Worm (Caenorhabditis elegans): ENCODE results near the gene T21D12.14.

The T21D12.14 gene

ce11 chrIV:306572-306971 is 18.6 kb upstream of the T21D12.14 start:
- peak; percentile 41 for TF ChIP-seq C34F6.9 (tag; optimal IDR thresholded peaks at IDR 0.05)
- peak; percentile 26 for TF ChIP-seq nhr-129 (tag; optimal IDR thresholded peaks at IDR 0.05)
- no peak for TF ChIP-seq lin-13 (GFP tag; optimal IDR thresholded peaks at IDR 0.05)
- TF ChIP-seq lsy-2 (tag; optimal IDR thresholded peaks at IDR 0.05): peak in 1 of 2 experiments; percentile 35
- peak; percentile 24 for TF ChIP-seq sma-9 (GFP tag; optimal IDR thresholded peaks at IDR 0.05)
- TF ChIP-seq sma-9 (tag; optimal IDR thresholded peaks at IDR 0.05): no peak
- peak; percentile 55 for TF ChIP-seq unc-55 (GFP tag; optimal IDR thresholded peaks at IDR 0.05)
- no peak for TF ChIP-seq nhr-21 (tag; optimal IDR thresholded peaks at IDR 0.05)

DNA sequence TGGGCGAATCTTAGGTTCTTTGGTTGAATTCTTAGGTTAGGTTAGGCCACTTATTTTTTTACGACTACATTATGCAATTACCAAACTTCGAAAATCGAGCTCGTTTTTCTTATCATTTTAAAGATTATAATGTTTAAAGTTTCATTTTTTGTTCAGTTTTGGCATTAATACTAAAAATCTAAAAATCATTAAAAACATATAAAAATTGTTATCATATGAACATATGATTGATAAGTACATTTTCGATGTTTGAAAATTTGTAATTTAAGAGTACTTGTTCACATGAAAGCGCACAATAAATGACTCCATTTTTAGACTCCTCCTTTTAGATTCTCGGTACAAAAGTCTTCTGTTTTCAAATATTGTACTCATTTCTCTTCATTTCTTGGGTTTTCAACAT is 17.2 kb upstream of the T21D12.14 start:
- no peak for TF ChIP-seq fos-1 (tag; optimal IDR thresholded peaks at IDR 0.05)
- no peak for TF ChIP-seq elt-3 (tag; optimal IDR thresholded peaks at IDR 0.05)
- TF ChIP-seq nhr-129 (tag; optimal IDR thresholded peaks at IDR 0.05): no peak
- no peak for TF ChIP-seq lsy-2 (tag; optimal IDR thresholded peaks at IDR 0.05)

DNA sequence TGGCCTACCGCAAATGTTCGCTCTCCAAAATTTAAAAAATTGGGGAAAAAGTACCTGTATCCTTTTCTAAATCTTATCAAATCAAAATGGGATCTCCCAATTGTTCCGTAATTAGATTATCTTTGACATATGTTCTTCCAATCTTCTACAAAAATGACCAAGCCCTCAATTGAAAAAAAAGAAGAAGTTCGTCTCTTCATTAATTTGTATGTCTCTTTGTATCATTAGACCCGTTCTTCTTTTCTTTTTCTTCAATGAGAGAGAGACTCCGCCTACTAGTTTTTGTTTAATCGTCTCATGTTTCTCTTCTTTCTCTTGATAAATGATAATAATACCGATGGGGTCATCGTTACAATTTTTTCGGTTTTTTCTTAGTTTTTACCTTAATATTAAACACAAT is 15.3 kb upstream of the T21D12.14 start:
- TF ChIP-seq sma-9 (GFP tag; optimal IDR thresholded peaks at IDR 0.05) (peak; percentile 68), sma-9 (tag; optimal IDR thresholded peaks at IDR 0.05) (no peak), unc-39 (tag; optimal IDR thresholded peaks at IDR 0.05) (no peak), egl-27 (tag; optimal IDR thresholded peaks at IDR 0.05) (no peak), F13H6.1 (tag; optimal IDR thresholded peaks at IDR 0.05) (no peak), dmd-4 (tag; optimal IDR thresholded peaks at IDR 0.05) (no peak), sma-3 (GFP tag; optimal IDR thresholded peaks at IDR 0.05) (peak; percentile 3), snpc-4 (tag; optimal IDR thresholded peaks at IDR 0.05) (no peak), lin-39 (tag; optimal IDR thresholded peaks at IDR 0.05) (no peak)

- TF ChIP-seq aly-2 (tag; optimal IDR thresholded peaks at IDR 0.05) (no peak), crh-2 (tag; optimal IDR thresholded peaks at IDR 0.05) (peak; percentile 38), fos-1 (tag; optimal IDR thresholded peaks at IDR 0.05) (peak; percentile 18), nhr-21 (tag; optimal IDR thresholded peaks at IDR 0.05) (peak; percentile 51), blmp-1 (tag; optimal IDR thresholded peaks at IDR 0.05; ENCODE audit: insufficient read depth) (no peak), sma-9 (GFP tag; optimal IDR thresholded peaks at IDR 0.05) (peak; percentile 70), sma-9 (tag; optimal IDR thresholded peaks at IDR 0.05) (no peak), nhr-25 (tag; optimal IDR thresholded peaks at IDR 0.05) (peak; percentile 26), unc-62 (GFP tag; optimal IDR thresholded peaks at IDR 0.05) (no peak), nhr-129 (tag; optimal IDR thresholded peaks at IDR 0.05) (peak; percentile 27)
Observed at ce11 chrIV:302743-303142, 14.8 kb upstream of the T21D12.14 start.

ce11 chrIV:300307-300706 is 12.4 kb upstream of the T21D12.14 start:
- peak; percentile 24 for TF ChIP-seq sma-9 (GFP tag; optimal IDR thresholded peaks at IDR 0.05)
- no peak for TF ChIP-seq sma-9 (tag; optimal IDR thresholded peaks at IDR 0.05)
- no peak for TF ChIP-seq C34F6.9 (tag; optimal IDR thresholded peaks at IDR 0.05)
- TF ChIP-seq ama-1 (optimal IDR thresholded peaks at IDR 0.05): no peak
- no peak for TF ChIP-seq dmd-4 (tag; optimal IDR thresholded peaks at IDR 0.05)
- no peak for TF ChIP-seq fos-1 (tag; optimal IDR thresholded peaks at IDR 0.05)
- TF ChIP-seq lin-13 (GFP tag; optimal IDR thresholded peaks at IDR 0.05): no peak
- TF ChIP-seq nhr-77 (tag; optimal IDR thresholded peaks at IDR 0.05): no peak

ce11 chrIV:299190-299589 is 11.3 kb upstream of the T21D12.14 start:
- TF ChIP-seq nhr-237 (tag; optimal IDR thresholded peaks at IDR 0.05) (no peak), lin-39 (tag; optimal IDR thresholded peaks at IDR 0.05) (no peak), sem-4 (tag; optimal IDR thresholded peaks at IDR 0.05) (no peak), fos-1 (tag; optimal IDR thresholded peaks at IDR 0.05) (no peak), unc-39 (tag; optimal IDR thresholded peaks at IDR 0.05) (no peak), R02D3.7 (tag; optimal IDR thresholded peaks at IDR 0.05) (no peak), nhr-10 (tag; optimal IDR thresholded peaks at IDR 0.05) (no peak), elt-3 (tag; optimal IDR thresholded peaks at IDR 0.05) (no peak), ceh-16 (tag; optimal IDR thresholded peaks at IDR 0.05) (no peak)

ce11 chrIV:298204-298603 is 10.3 kb upstream of the T21D12.14 start, which contains the start of gene pnp-1:
TSS of gene pnp-1 (minus strand) at chrIV:298304.
- no peak for TF ChIP-seq ztf-4 (tag; optimal IDR thresholded peaks at IDR 0.05)
- no peak for TF ChIP-seq nhr-237 (tag; optimal IDR thresholded peaks at IDR 0.05)
- no peak for TF ChIP-seq egl-27 (tag; optimal IDR thresholded peaks at IDR 0.05)
- TF ChIP-seq sma-3 (GFP tag; optimal IDR thresholded peaks at IDR 0.05): no peak
- no peak for TF ChIP-seq alr-1 (tag; optimal IDR thresholded peaks at IDR 0.05)
- no peak for TF ChIP-seq ceh-82 (tag; optimal IDR thresholded peaks at IDR 0.05)
- no peak for TF ChIP-seq ztf-11 (tag; optimal IDR thresholded peaks at IDR 0.05)
- no peak for TF ChIP-seq zag-1 (tag; optimal IDR thresholded peaks at IDR 0.05)
- TF ChIP-seq crh-2 (tag; optimal IDR thresholded peaks at IDR 0.05): no peak
- no peak for TF ChIP-seq aly-2 (tag; optimal IDR thresholded peaks at IDR 0.05)
- no peak for TF ChIP-seq mab-5 (tag; optimal IDR thresholded peaks at IDR 0.05)

All from whole organism, L2 larva.